Fruit fly (Drosophila melanogaster) whole organism, embryonic: Measurements from ENCODE around the gene kat80.

Experiments
- Aef1 ChIP-seq: fragments of 200-800 bp; sonication (Bioruptor generic); IDR thresholded peaks from 3 replicates; pipeline ENCODE4 v1.3.6; 2022; ENCODE audit warnings: missing biosample characterization, missing genetic modification characterization
- B-H2 ChIP-seq: fragments of 200-800 bp; sonication (Bioruptor generic); optimal IDR thresholded peaks from 2 replicates; lab custom pipeline; 2018; ENCODE audit warnings: missing biosample characterization, mild to moderate bottlenecking, missing genetic modification characterization
- C15 ChIP-seq: fragments of 200-800 bp; sonication (Bioruptor generic); IDR thresholded peaks from 3 replicates; pipeline ENCODE4 v1.3.6; 2022; ENCODE audit warnings: missing biosample characterization, missing genetic modification characterization
- CG11504 ChIP-seq: fragments of 200-800 bp; sonication (Bioruptor generic); optimal IDR thresholded peaks from 3 replicates; lab custom pipeline; 2019; ENCODE audit warnings: missing biosample characterization, mild to moderate bottlenecking, missing genetic modification characterization, moderate library complexity
- CG11696 ChIP-seq: fragments of 200-800 bp; sonication (Bioruptor generic); IDR thresholded peaks from 2 replicates; pipeline ENCODE4 v1.3.6; 2022; ENCODE audit warnings: missing biosample characterization, missing genetic modification characterization
- CG12299 ChIP-seq: fragments of 200-800 bp; sonication (Bioruptor generic); optimal IDR thresholded peaks from 2 replicates; lab custom pipeline; 2018; ENCODE audit warnings: missing biosample characterization, mild to moderate bottlenecking, missing genetic modification characterization
- CG12391 ChIP-seq: fragments of 200-800 bp; sonication (Bioruptor generic); optimal IDR thresholded peaks from 3 replicates; lab custom pipeline; 2018; ENCODE audit warnings: missing biosample characterization, mild to moderate bottlenecking, missing genetic modification characterization, moderate library complexity
- CG13894 ChIP-seq: fragments of 200-800 bp; sonication (Bioruptor generic); optimal IDR thresholded peaks from 3 replicates; lab custom pipeline; 2018; ENCODE audit warnings: missing biosample characterization, mild to moderate bottlenecking, missing genetic modification characterization, moderate library complexity
- CG14667 ChIP-seq: fragments of 200-800 bp; sonication (Bioruptor generic); IDR thresholded peaks from 2 replicates; pipeline ENCODE4 v1.3.6; 2022; ENCODE audit warnings: missing biosample characterization, missing genetic modification characterization
- CG14965 ChIP-seq: fragments of 200-800 bp; sonication (Bioruptor generic); optimal IDR thresholded peaks from 2 replicates; lab custom pipeline; 2016; ENCODE audit warnings: missing biosample characterization, missing genetic modification characterization, borderline replicate concordance
- CG16815 ChIP-seq: fragments of 200-800 bp; sonication (Bioruptor generic); optimal IDR thresholded peaks from 3 replicates; lab custom pipeline; 2017; ENCODE audit warnings: missing biosample characterization, mild to moderate bottlenecking, missing genetic modification characterization
- CG17385 ChIP-seq: fragments of 200-800 bp; sonication (Bioruptor generic); optimal IDR thresholded peaks from 3 replicates; lab custom pipeline; 2018; ENCODE audit warnings: missing biosample characterization, mild to moderate bottlenecking, missing genetic modification characterization
- CG1792 ChIP-seq: fragments of 200-800 bp; sonication (Bioruptor generic); optimal IDR thresholded peaks from 2 replicates; lab custom pipeline; 2016; ENCODE audit warnings: missing biosample characterization, missing genetic modification characterization
- CG4820 ChIP-seq: fragments of 200-800 bp; sonication (Bioruptor generic); optimal IDR thresholded peaks from 3 replicates; lab custom pipeline; 2016; ENCODE audit warnings: missing biosample characterization, missing genetic modification characterization
- CG7357 ChIP-seq: fragments of 200-800 bp; sonication (Bioruptor generic); IDR thresholded peaks from 3 replicates; pipeline ENCODE4 v1.3.6; 2022; ENCODE audit warnings: missing biosample characterization, missing genetic modification characterization
- CG7745 ChIP-seq: fragments of 200-800 bp; sonication (Bioruptor generic); optimal IDR thresholded peaks from 2 replicates; lab custom pipeline; 2018; ENCODE audit warnings: missing biosample characterization, mild to moderate bottlenecking, missing genetic modification characterization, moderate library complexity
- CG9932 ChIP-seq: fragments of 200-800 bp; sonication (Bioruptor generic); IDR thresholded peaks from 2 replicates; pipeline ENCODE4 v1.3.6; 2022; ENCODE audit warnings: missing biosample characterization, missing genetic modification characterization
- Deaf1 ChIP-seq: fragments of 200-800 bp; optimal IDR thresholded peaks from 3 replicates; lab custom pipeline; 2019; ENCODE audit warnings: missing biosample characterization, mild to moderate bottlenecking, missing genetic modification characterization, moderate library complexity
- Dp ChIP-seq: fragments of 200-800 bp; sonication (Bioruptor generic); optimal IDR thresholded peaks from 2 replicates; lab custom pipeline; 2018; ENCODE audit warnings: missing biosample characterization, mild to moderate bottlenecking, missing genetic modification characterization, moderate library complexity
- ERR ChIP-seq: fragments of 200-800 bp; sonication (Bioruptor generic); optimal IDR thresholded peaks from 2 replicates; lab custom pipeline; 2016; ENCODE audit warnings: missing biosample characterization, missing genetic modification characterization
- Ets97D ChIP-seq: fragments of 200-800 bp; sonication (Bioruptor generic); optimal IDR thresholded peaks from 3 replicates; lab custom pipeline; 2016; ENCODE audit warnings: missing biosample characterization, missing genetic modification characterization
- HLHmδ ChIP-seq: fragments of 200-800 bp; sonication (Bioruptor generic); optimal IDR thresholded peaks from 2 replicates; lab custom pipeline; 2018; ENCODE audit warnings: missing biosample characterization, mild to moderate bottlenecking, missing genetic modification characterization, moderate library complexity
- Hr3 ChIP-seq: fragments of 200-800 bp; sonication (Bioruptor generic); optimal IDR thresholded peaks from 3 replicates; lab custom pipeline; 2016; ENCODE audit warnings: missing biosample characterization, missing genetic modification characterization
- Lhr ChIP-seq: fragments of 200-800 bp; sonication (Bioruptor generic); optimal IDR thresholded peaks from 3 replicates; lab custom pipeline; 2017; ENCODE audit warnings: mild to moderate bottlenecking, missing biosample characterization, missing genetic modification reagents, missing genetic modification characterization
- NC2β ChIP-seq: fragments of 200-800 bp; sonication (Bioruptor generic); optimal IDR thresholded peaks from 2 replicates; lab custom pipeline; 2016; ENCODE audit warnings: missing biosample characterization, missing genetic modification characterization
- Ravus ChIP-seq: fragments of 200-800 bp; sonication (Bioruptor generic); IDR thresholded peaks from 2 replicates; pipeline ENCODE4 v1.3.6; 2022; ENCODE audit warnings: missing biosample characterization, missing genetic modification characterization
- Sry-δ ChIP-seq: fragments of 200-800 bp; sonication (Bioruptor generic); optimal IDR thresholded peaks from 2 replicates; lab custom pipeline; 2016; ENCODE audit warnings: missing biosample characterization, missing genetic modification characterization
- Tbp ChIP-seq: fragments of >200 bp; optimal IDR thresholded peaks from 2 replicates; lab custom pipeline; 2018; ENCODE audit warnings: missing biosample characterization, missing genetic modification characterization
- Trl ChIP-seq, 3 experiments: fragments of >200 bp in 2 of 3; fragments of 200-800 bp in 1 of 3; sonication (Bioruptor generic) in 1 of 3; optimal IDR thresholded peaks; 2 replicates in 1 of 3; 3 replicates in 2 of 3; lab custom pipeline; 2016 to 2017; ENCODE audit warnings: missing biosample characterization in 1 of 3, missing genetic modification characterization in 1 of 3
- al ChIP-seq: fragments of 200-800 bp; sonication (Bioruptor generic); IDR thresholded peaks from 2 replicates; pipeline ENCODE4 v1.3.6; 2022; ENCODE audit warnings: missing biosample characterization, missing genetic modification characterization
- ap ChIP-seq: fragments of 200-800 bp; sonication (Bioruptor generic); IDR thresholded peaks from 2 replicates; pipeline ENCODE4 v1.3.6; 2022; ENCODE audit warnings: missing biosample characterization, missing genetic modification characterization
- cg ChIP-seq: fragments of 200-800 bp; sonication (Bioruptor generic); optimal IDR thresholded peaks from 3 replicates; lab custom pipeline; 2019; ENCODE audit warnings: missing biosample characterization, mild to moderate bottlenecking, missing genetic modification characterization, moderate library complexity
- chinmo ChIP-seq: fragments of 200-800 bp; sonication (Bioruptor generic); IDR thresholded peaks from 4 replicates; pipeline ENCODE4 v1.3.6; 2022; ENCODE audit warnings: missing biosample characterization, missing genetic modification characterization; ENCODE audit not compliant: partially characterized antibody
- ci ChIP-seq: fragments of 200-800 bp; sonication (Bioruptor generic); IDR thresholded peaks from 3 replicates; pipeline ENCODE4 v1.3.6; 2022; ENCODE audit warnings: missing biosample characterization, missing genetic modification characterization
- da ChIP-seq: fragments of 200-800 bp; sonication (Bioruptor generic); optimal IDR thresholded peaks from 2 replicates; lab custom pipeline; 2016; ENCODE audit warnings: missing biosample characterization, missing genetic modification characterization
- fd96Cb ChIP-seq: fragments of 200-800 bp; sonication (Bioruptor generic); optimal IDR thresholded peaks from 2 replicates; lab custom pipeline; 2018; ENCODE audit warnings: missing biosample characterization, mild to moderate bottlenecking, missing genetic modification characterization, moderate library complexity
- insv ChIP-seq, 2 experiments: fragments of 200-800 bp; sonication (Bioruptor generic); optimal IDR thresholded peaks; 3 replicates each; lab custom pipeline; 2016 to 2018; ENCODE audit warnings: missing biosample characterization in 2 of 2, missing genetic modification characterization in 2 of 2
- inv ChIP-seq: fragments of 200-800 bp; sonication (Bioruptor generic); IDR thresholded peaks from 2 replicates; pipeline ENCODE4 v1.3.6; 2022; ENCODE audit warnings: missing biosample characterization, missing genetic modification characterization; ENCODE audit not compliant: partially characterized antibody
- jumu ChIP-seq: fragments of 200-800 bp; sonication (Bioruptor generic); optimal IDR thresholded peaks from 3 replicates; lab custom pipeline; 2016; ENCODE audit warnings: missing biosample characterization, missing genetic modification characterization
- p53 ChIP-seq: fragments of 200-800 bp; sonication (Bioruptor generic); optimal IDR thresholded peaks from 2 replicates; lab custom pipeline; 2016; ENCODE audit warnings: missing biosample characterization, missing genetic modification characterization
- pan ChIP-seq, 4 experiments: fragments of >200 bp in 3 of 4; fragments of 200-800 bp in 1 of 4; sonication (Bioruptor generic) in 1 of 4; optimal IDR thresholded peaks in 3 of 4; IDR thresholded peaks in 1 of 4; 2 replicates each; pipeline versions ENCODE4 v1.3.6 to Lab custom; 2017 to 2022; ENCODE audit warnings: missing biosample characterization in 2 of 4, missing genetic modification characterization in 2 of 4, mixed read lengths in 1 of 4
- peb ChIP-seq: fragments of 200-800 bp; sonication (Bioruptor generic); IDR thresholded peaks from 2 replicates; pipeline ENCODE4 v1.3.6; 2022; ENCODE audit warnings: missing biosample characterization, missing genetic modification characterization
- sc ChIP-seq, 3 experiments: fragments of >200 bp in 2 of 3; fragments of 200-800 bp in 1 of 3; sonication (Bioruptor generic) in 1 of 3; optimal IDR thresholded peaks; 2 replicates in 2 of 3; 3 replicates in 1 of 3; lab custom pipeline; 2017; ENCODE audit warnings: mild to moderate bottlenecking in 1 of 3, missing biosample characterization in 1 of 3, missing genetic modification characterization in 1 of 3, missing genetic modification reagents in 1 of 3
- sug ChIP-seq: fragments of 200-800 bp; optimal IDR thresholded peaks from 2 replicates; lab custom pipeline; 2019; ENCODE audit warnings: missing biosample characterization, mild to moderate bottlenecking, missing genetic modification characterization, moderate library complexity
- tap ChIP-seq: fragments of 200-800 bp; optimal IDR thresholded peaks from 3 replicates; lab custom pipeline; 2019; ENCODE audit warnings: missing biosample characterization, mild to moderate bottlenecking, missing genetic modification characterization, moderate library complexity
- unpg ChIP-seq: fragments of 200-800 bp; sonication (Bioruptor generic); optimal IDR thresholded peaks from 3 replicates; lab custom pipeline; 2018; ENCODE audit warnings: missing biosample characterization, mild to moderate bottlenecking, missing genetic modification characterization, moderate library complexity
- vnd ChIP-seq: fragments of 200-800 bp; sonication (Bioruptor generic); IDR thresholded peaks from 3 replicates; pipeline ENCODE4 v1.3.6; 2022; ENCODE audit warnings: missing biosample characterization, missing genetic modification characterization; ENCODE audit not compliant: partially characterized antibody
- vvl ChIP-seq: fragments of 200-800 bp; sonication (Bioruptor generic); IDR thresholded peaks from 2 replicates; pipeline ENCODE4 v1.3.6; 2022; ENCODE audit warnings: missing biosample characterization, missing genetic modification characterization

Gene kat80

DNA sequence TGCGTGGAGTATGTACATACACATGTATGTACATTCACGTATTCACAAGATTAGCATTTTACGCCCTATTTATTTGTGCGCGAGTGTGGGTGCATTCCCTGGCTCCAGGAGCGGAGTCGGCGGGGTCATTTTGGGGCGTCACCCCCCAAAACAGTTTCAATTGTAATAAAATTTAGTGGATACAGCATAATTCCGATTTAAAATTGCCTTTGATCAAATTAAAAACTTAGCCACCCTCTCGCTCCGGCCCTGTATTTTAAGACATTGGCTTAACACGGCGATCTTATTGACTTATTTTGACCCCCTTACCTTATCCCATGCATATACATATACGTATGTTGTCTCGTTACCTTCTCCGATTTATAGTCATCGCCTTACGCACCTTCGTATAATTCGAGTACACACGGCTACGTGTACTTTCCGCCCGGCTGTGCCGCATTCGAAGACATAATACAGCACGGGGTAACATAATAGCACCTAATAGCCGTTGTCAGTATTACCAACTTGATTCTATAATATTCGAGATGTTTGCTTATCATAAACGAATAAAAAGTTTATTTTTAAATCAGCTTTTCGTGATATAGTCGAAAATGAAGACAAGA is 3.5 kb upstream of the kat80 start (continued):
- TF ChIP-seq ap (GFP tag; lab: Robert Waterston, UW) (peak; percentile 80), CG7745 (tag; lab: Kevin White, UChicago) (no peak), jumu (peak; percentile 93), Deaf1 (tag; lab: Kevin White, UChicago) (peak; percentile 43), CG12391 (tag; lab: Kevin White, UChicago) (peak; percentile 46), Tbp (GFP tag; lab: Kevin White, UChicago) (no peak), al (GFP tag; lab: Robert Waterston, UW) (peak; percentile 83), Aef1 (GFP tag; lab: Robert Waterston, UW) (peak; percentile 94), CG14965 (GFP tag; lab: Kevin White, UChicago) (peak; percentile 19), tap (tag; lab: Kevin White, UChicago) (peak; percentile 60), sc (optimal IDR thresholded peaks at IDR 0.05; lab: Kevin White, UChicago) (no peak), sc (GFP tag; optimal IDR thresholded peaks at IDR 0.05; lab: Kevin White, UChicago) (peak; percentile 26), CG14667 (GFP tag; lab: Robert Waterston, UW) (peak; percentile 90), Dp (no peak), p53 (peak; percentile 77), ci (GFP tag; lab: Robert Waterston, UW) (peak; percentile 93), CG11504 (tag; lab: Kevin White, UChicago) (peak; percentile 89), sug (tag; lab: Kevin White, UChicago) (peak; percentile 73), CG12299 (tag; lab: Kevin White, UChicago) (peak; percentile 23), pan (optimal IDR thresholded peaks at IDR 0.05; lab: Kevin White, UChicago) (no peak), pan (GFP tag; optimal IDR thresholded peaks at IDR 0.05 in 1 of 2, IDR thresholded peaks at IDR 0.05 in 1 of 2) (peak in 1 of 2 experiments; percentile 88), Lhr (GFP tag; lab: Kevin White, UChicago) (peak; percentile 39), Hr3 (GFP tag; lab: Kevin White, UChicago) (peak; percentile 85), vvl (GFP tag; lab: Robert Waterston, UW) (peak; percentile 93), CG11696 (GFP tag; lab: Robert Waterston, UW) (peak; percentile 79), CG13894 (tag; lab: Kevin White, UChicago) (peak; percentile 72), insv (GFP tag; optimal IDR thresholded peaks at IDR 0.05; lab: Kevin White, UChicago) (no peak), vnd (0 out of 3 replicates have a peak, but pooled peaks have one; percentile 11), Ets97D (GFP tag; lab: Kevin White, UChicago) (peak; percentile 40), HLHmδ (no peak), B-H2 (peak; percentile 19), CG16815 (peak; percentile 82), C15 (peak; percentile 80; the same call in 2 of the 3 replicates), unpg (peak; percentile 68), Ravus (GFP tag; lab: Robert Waterston, UW) (peak; percentile 66), cg (GFP tag; lab: Kevin White, UChicago) (no peak), CG9932 (peak; percentile 85), CG1792 (GFP tag; lab: Kevin White, UChicago) (peak; percentile 71), Sry-δ (GFP tag; lab: Kevin White, UChicago) (peak; percentile 35), NC2β (GFP tag; lab: Kevin White, UChicago) (peak; percentile 30), fd96Cb (peak; percentile 85), peb (peak; percentile 88), ERR (GFP tag; lab: Kevin White, UChicago) (peak; percentile 86), CG4820 (GFP tag; lab: Kevin White, UChicago) (peak; percentile 79), chinmo (GFP tag; lab: Robert Waterston, UW) (0 out of 4 replicates have a peak, but pooled peaks have one; percentile 14), CG17385 (GFP tag; lab: Kevin White, UChicago) (peak; percentile 59), inv (0 out of 2 replicates have a peak, but pooled peaks have one; percentile 36), Trl (optimal IDR thresholded peaks at IDR 0.05; lab: Kevin White, UChicago) (no peak), Trl (GFP tag; optimal IDR thresholded peaks at IDR 0.05; lab: Kevin White, UChicago) (peak; percentile 89), da (peak; percentile 39), CG7357 (GFP tag; lab: Robert Waterston, UW) (peak; percentile 80)
